Worm (Caenorhabditis elegans) whole organism, L1 larva: ENCODE data around the gene col-146.

ENCODE experiments used
- C16A3.4 ChIP-seq: fragments of 150-350 bp; optimal IDR thresholded peaks from 2 replicates; lab custom pipeline; 2014; ENCODE audit warnings: missing biosample characterization, missing genetic modification characterization
- aly-2 ChIP-seq: fragments of 150-350 bp; optimal IDR thresholded peaks from 2 replicates; lab custom pipeline; 2014; ENCODE audit warnings: missing biosample characterization, missing genetic modification characterization
- ces-1 ChIP-seq: fragments of 150-350 bp; optimal IDR thresholded peaks from 2 replicates; lab custom pipeline; 2014; ENCODE audit warnings: missing biosample characterization, missing genetic modification reagents, missing genetic modification characterization
- fkh-8 ChIP-seq: sonication (generic microtip); optimal IDR thresholded peaks from 2 replicates; lab custom pipeline; 2016; ENCODE audit warnings: mild to moderate bottlenecking, missing genetic modification characterization, missing compliant biosample characterization
- irx-1 ChIP-seq: sonication (generic microtip); optimal IDR thresholded peaks from 2 replicates; lab custom pipeline; 2016; ENCODE audit warnings: missing genetic modification characterization, missing compliant biosample characterization
- mep-1 ChIP-seq: fragments of 150-350 bp; optimal IDR thresholded peaks from 2 replicates; lab custom pipeline; 2014; ENCODE audit warnings: missing biosample characterization, missing genetic modification characterization
- snpc-4 ChIP-seq: fragments of 150-350 bp; optimal IDR thresholded peaks from 2 replicates; lab custom pipeline; 2014; ENCODE audit warnings: missing biosample characterization, missing genetic modification characterization
- snu-23 ChIP-seq: sonication (generic microtip); optimal IDR thresholded peaks from 2 replicates; lab custom pipeline; 2016; ENCODE audit warnings: missing genetic modification characterization, missing compliant biosample characterization
- ztf-4 ChIP-seq: fragments of 150-350 bp; optimal IDR thresholded peaks from 2 replicates; lab custom pipeline; 2014; ENCODE audit warnings: missing biosample characterization, missing genetic modification characterization

DNA sequence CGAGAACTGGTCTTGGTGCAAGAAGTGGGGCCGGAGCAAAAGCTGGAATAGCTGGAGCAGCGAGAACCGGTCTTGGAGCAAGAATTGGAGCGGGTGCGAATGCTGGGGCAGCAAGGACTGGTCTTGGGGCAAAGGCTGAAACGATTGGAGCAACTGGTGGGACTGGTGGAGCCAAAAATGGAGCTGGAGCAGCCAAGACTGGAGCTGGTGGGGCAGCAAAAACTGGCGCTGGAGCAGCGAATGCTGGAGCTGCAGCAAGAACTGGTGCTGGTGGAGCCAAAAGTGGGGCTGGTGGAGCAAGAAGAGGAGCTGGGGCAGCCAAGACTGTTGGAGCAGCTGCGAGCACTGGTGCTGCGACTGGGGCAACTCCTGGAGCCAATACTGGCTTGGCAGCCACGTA lies 1.1 kb upstream of the col-146 start:
- TF ChIP-seq fkh-8 (tag; lab: Kevin White, UChicago), result no peak
- no peak for TF ChIP-seq ztf-4 (tag; lab: Kevin White, UChicago)
- TF ChIP-seq ces-1, result no peak
- no peak for TF ChIP-seq irx-1 (tag; lab: Kevin White, UChicago)
- TF ChIP-seq aly-2 (tag; lab: Kevin White, UChicago), result no peak
- no peak for TF ChIP-seq snu-23 (GFP tag; lab: Kevin White, UChicago)
- no peak for TF ChIP-seq mep-1 (tag; lab: Kevin White, UChicago)
- TF ChIP-seq C16A3.4 (tag; lab: Kevin White, UChicago), result no peak
- no peak for TF ChIP-seq snpc-4
